Fruit fly (Drosophila melanogaster) whole organism, embryonic: ENCODE measurements around the gene Acn.

Experiments
- Atf6 ChIP-seq: fragments of 200-800 bp; sonication (Bioruptor generic); IDR thresholded peaks from 2 replicates; pipeline ENCODE4 v1.3.6; 2022; ENCODE audit warnings: missing biosample characterization, missing genetic modification characterization
- Bgb ChIP-seq: fragments of 200-800 bp; sonication (Bioruptor generic); IDR thresholded peaks from 2 replicates; pipeline ENCODE4 v1.3.6; 2022; ENCODE audit warnings: missing biosample characterization, missing genetic modification characterization; ENCODE audit not compliant: partially characterized antibody
- CG10147 ChIP-seq: fragments of 200-800 bp; sonication (Bioruptor generic); optimal IDR thresholded peaks from 2 replicates; lab custom pipeline; 2019; ENCODE audit warnings: missing biosample characterization, mild to moderate bottlenecking, missing genetic modification characterization, moderate library complexity
- CG10267 ChIP-seq: fragments of 200-800 bp; sonication (Bioruptor generic); optimal IDR thresholded peaks from 2 replicates; lab custom pipeline; 2018; ENCODE audit warnings: missing biosample characterization, mild to moderate bottlenecking, missing genetic modification characterization, moderate library complexity
- CG10979 ChIP-seq: fragments of 200-800 bp; sonication (Bioruptor generic); optimal IDR thresholded peaks from 2 replicates; lab custom pipeline; 2018; ENCODE audit warnings: missing biosample characterization, mild to moderate bottlenecking, missing genetic modification characterization, moderate library complexity
- CG11504 ChIP-seq: fragments of 200-800 bp; sonication (Bioruptor generic); optimal IDR thresholded peaks from 3 replicates; lab custom pipeline; 2019; ENCODE audit warnings: missing biosample characterization, mild to moderate bottlenecking, missing genetic modification characterization, moderate library complexity
- CG13424 ChIP-seq: fragments of 200-800 bp; sonication (Bioruptor generic); optimal IDR thresholded peaks from 2 replicates; lab custom pipeline; 2019; ENCODE audit warnings: missing biosample characterization, mild to moderate bottlenecking, missing genetic modification characterization, moderate library complexity
- CG14710 ChIP-seq: fragments of 200-800 bp; sonication (Bioruptor generic); optimal IDR thresholded peaks from 3 replicates; lab custom pipeline; 2019; ENCODE audit warnings: missing biosample characterization, mild to moderate bottlenecking, missing genetic modification characterization, moderate library complexity
- CG15073 ChIP-seq: fragments of 200-800 bp; sonication (Bioruptor generic); optimal IDR thresholded peaks from 2 replicates; lab custom pipeline; 2016; ENCODE audit warnings: missing biosample characterization, missing genetic modification characterization
- CG15601 ChIP-seq: fragments of 200-800 bp; sonication (Bioruptor generic); optimal IDR thresholded peaks from 3 replicates; lab custom pipeline; 2019; ENCODE audit warnings: missing biosample characterization, mild to moderate bottlenecking, missing genetic modification characterization, moderate library complexity
- CG17361 ChIP-seq: fragments of 200-800 bp; sonication (Bioruptor generic); IDR thresholded peaks from 3 replicates; pipeline ENCODE4 v1.3.6; 2022; ENCODE audit warnings: missing biosample characterization, missing genetic modification characterization
- CG17829 ChIP-seq: fragments of 200-800 bp; optimal IDR thresholded peaks from 2 replicates; lab custom pipeline; 2019; ENCODE audit warnings: missing biosample characterization, mild to moderate bottlenecking, missing genetic modification characterization, moderate library complexity
- CG2875 ChIP-seq: fragments of 200-800 bp; sonication (Bioruptor generic); optimal IDR thresholded peaks from 2 replicates; lab custom pipeline; 2017; ENCODE audit warnings: missing biosample characterization, mild to moderate bottlenecking, missing genetic modification characterization, missing genetic modification reagents
- CG30020 ChIP-seq: fragments of 200-800 bp; optimal IDR thresholded peaks from 2 replicates; lab custom pipeline; 2019; ENCODE audit warnings: missing biosample characterization, mild to moderate bottlenecking, missing genetic modification characterization, moderate library complexity
- CG30403 ChIP-seq: fragments of 200-800 bp; sonication (Bioruptor generic); optimal IDR thresholded peaks from 3 replicates; lab custom pipeline; 2016; ENCODE audit warnings: missing biosample characterization, missing genetic modification characterization
- CG32532 ChIP-seq: fragments of 200-800 bp; sonication (Bioruptor generic); IDR thresholded peaks from 2 replicates; pipeline ENCODE4 v1.3.6; 2022; ENCODE audit warnings: missing biosample characterization, missing genetic modification characterization
- CG3838 ChIP-seq: fragments of 200-800 bp; sonication (Bioruptor generic); optimal IDR thresholded peaks from 3 replicates; lab custom pipeline; 2016; ENCODE audit warnings: missing biosample characterization, missing genetic modification characterization
- CG6791 ChIP-seq: fragments of 200-800 bp; sonication (Bioruptor generic); IDR thresholded peaks from 3 replicates; pipeline ENCODE4 v1.3.6; 2022; ENCODE audit warnings: missing biosample characterization, missing genetic modification characterization; ENCODE audit not compliant: partially characterized antibody
- CG7839 ChIP-seq: fragments of 200-800 bp; sonication (Bioruptor generic); optimal IDR thresholded peaks from 3 replicates; lab custom pipeline; 2018; ENCODE audit warnings: missing biosample characterization, mild to moderate bottlenecking, missing genetic modification characterization, moderate library complexity
- CG7963 ChIP-seq: fragments of 200-800 bp; sonication (Bioruptor generic); IDR thresholded peaks from 3 replicates; pipeline ENCODE4 v1.3.6; 2022; ENCODE audit warnings: missing biosample characterization, missing genetic modification characterization; ENCODE audit not compliant: partially characterized antibody
- CG8388 ChIP-seq: fragments of 200-800 bp; sonication (Bioruptor generic); optimal IDR thresholded peaks from 2 replicates; lab custom pipeline; 2019; ENCODE audit warnings: missing biosample characterization, mild to moderate bottlenecking, missing genetic modification characterization, moderate library complexity
- CoRest ChIP-seq: fragments of 200-800 bp; sonication (Bioruptor generic); optimal IDR thresholded peaks from 3 replicates; lab custom pipeline; 2018; ENCODE audit warnings: missing biosample characterization, mild to moderate bottlenecking, missing genetic modification characterization, moderate library complexity
- Ets97D ChIP-seq: fragments of 200-800 bp; sonication (Bioruptor generic); optimal IDR thresholded peaks from 3 replicates; lab custom pipeline; 2016; ENCODE audit warnings: missing biosample characterization, missing genetic modification characterization
- Fer1 ChIP-seq: fragments of 200-800 bp; sonication (Bioruptor generic); optimal IDR thresholded peaks from 2 replicates; lab custom pipeline; 2017; ENCODE audit warnings: missing biosample characterization, mild to moderate bottlenecking, missing genetic modification characterization
- HLH4C ChIP-seq: fragments of 200-800 bp; sonication (Bioruptor generic); IDR thresholded peaks from 3 replicates; pipeline ENCODE4 v1.3.6; 2022; ENCODE audit warnings: missing biosample characterization, missing genetic modification characterization; ENCODE audit not compliant: partially characterized antibody
- Lpt ChIP-seq: fragments of >200 bp; optimal IDR thresholded peaks from 2 replicates; lab custom pipeline; 2018; ENCODE audit warnings: missing biosample characterization, missing genetic modification characterization
- MESR4 ChIP-seq: fragments of 200-800 bp; sonication (Bioruptor generic); optimal IDR thresholded peaks from 2 replicates; lab custom pipeline; 2018; ENCODE audit warnings: missing biosample characterization, mild to moderate bottlenecking, missing genetic modification characterization, moderate library complexity
- Med ChIP-seq: fragments of 200-800 bp; sonication (Bioruptor generic); peaks from one replicate; lab custom pipeline; 2016; ENCODE audit warnings: missing biosample characterization, missing genetic modification characterization, mild to moderate bottlenecking, inconsistent platforms, moderate library complexity
- Scr ChIP-seq: fragments of 200-800 bp; sonication (Bioruptor generic); IDR thresholded peaks from 2 replicates; pipeline ENCODE4 v1.3.6; 2022; ENCODE audit warnings: missing biosample characterization, missing genetic modification characterization; ENCODE audit not compliant: partially characterized antibody
- YL-1 ChIP-seq: fragments of 200-800 bp; sonication (Bioruptor generic); optimal IDR thresholded peaks from 3 replicates; lab custom pipeline; 2017; ENCODE audit warnings: missing biosample characterization, mild to moderate bottlenecking, missing genetic modification characterization
- gce ChIP-seq: fragments of 200-800 bp; sonication (Bioruptor generic); IDR thresholded peaks from 3 replicates; pipeline ENCODE4 v1.3.6; 2022; ENCODE audit warnings: missing biosample characterization, missing genetic modification characterization
- gcm ChIP-seq: fragments of 200-800 bp; sonication (Bioruptor generic); optimal IDR thresholded peaks from 2 replicates; lab custom pipeline; 2019; ENCODE audit warnings: missing biosample characterization, mild to moderate bottlenecking, missing genetic modification characterization, moderate library complexity
- gem ChIP-seq: fragments of 200-800 bp; sonication (Bioruptor generic); optimal IDR thresholded peaks from 2 replicates; lab custom pipeline; 2019; ENCODE audit warnings: missing biosample characterization, mild to moderate bottlenecking, missing genetic modification characterization, moderate library complexity
- hb ChIP-seq: fragments of 200-800 bp; sonication (Bioruptor generic); IDR thresholded peaks from 3 replicates; pipeline ENCODE4 v1.3.6; 2022; ENCODE audit warnings: missing biosample characterization, missing genetic modification characterization; ENCODE audit not compliant: partially characterized antibody
- hbn ChIP-seq: fragments of 200-800 bp; sonication (Bioruptor generic); IDR thresholded peaks from 2 replicates; pipeline ENCODE4 v1.3.6; 2022; ENCODE audit warnings: missing biosample characterization, missing genetic modification characterization; ENCODE audit not compliant: partially characterized antibody
- lilli ChIP-seq: fragments of 200-800 bp; sonication (Bioruptor generic); optimal IDR thresholded peaks from 3 replicates; lab custom pipeline; 2016; ENCODE audit warnings: missing biosample characterization, missing genetic modification characterization
- lola ChIP-seq, 3 experiments: fragments of >200 bp in 2 of 3; fragments of 200-800 bp in 1 of 3; sonication (Bioruptor generic) in 1 of 3; optimal IDR thresholded peaks; 2 replicates each; lab custom pipeline; 2017 to 2019; ENCODE audit warnings: missing biosample characterization in 3 of 3, missing genetic modification characterization in 3 of 3, mild to moderate bottlenecking in 1 of 3, moderate library complexity in 1 of 3
- luna ChIP-seq: fragments of 200-800 bp; sonication (Bioruptor generic); optimal IDR thresholded peaks from 2 replicates; lab custom pipeline; 2016; ENCODE audit warnings: missing biosample characterization, missing genetic modification characterization
- nerfin-2 ChIP-seq: fragments of 200-800 bp; sonication (Bioruptor generic); IDR thresholded peaks from 2 replicates; pipeline ENCODE4 v1.3.6; 2022; ENCODE audit warnings: missing biosample characterization, missing genetic modification characterization; ENCODE audit not compliant: partially characterized antibody
- odd ChIP-seq: fragments of 200-800 bp; sonication (Bioruptor generic); optimal IDR thresholded peaks from 2 replicates; lab custom pipeline; 2017; ENCODE audit warnings: missing biosample characterization, mild to moderate bottlenecking, missing genetic modification characterization
- p53 ChIP-seq: fragments of 200-800 bp; sonication (Bioruptor generic); optimal IDR thresholded peaks from 2 replicates; lab custom pipeline; 2016; ENCODE audit warnings: missing biosample characterization, missing genetic modification characterization
- pnt ChIP-seq: fragments of 200-800 bp; sonication (Bioruptor generic); optimal IDR thresholded peaks from 3 replicates; lab custom pipeline; 2016; ENCODE audit warnings: missing biosample characterization, missing genetic modification characterization
- pum ChIP-seq: fragments of 200-800 bp; sonication (Bioruptor generic); optimal IDR thresholded peaks from 2 replicates; lab custom pipeline; 2016; ENCODE audit warnings: missing biosample characterization, missing genetic modification characterization
- ro ChIP-seq: fragments of 200-800 bp; sonication (Bioruptor generic); IDR thresholded peaks from 2 replicates; pipeline ENCODE4 v1.3.6; 2022; ENCODE audit warnings: missing biosample characterization, missing genetic modification characterization
- sens ChIP-seq: fragments of 200-800 bp; sonication (Bioruptor generic); peaks from one replicate; lab custom pipeline; 2016; ENCODE audit warnings: missing biosample characterization, missing genetic modification characterization
- slbo ChIP-seq: fragments of 200-800 bp; sonication (Bioruptor generic); IDR thresholded peaks from 2 replicates; pipeline ENCODE4 v1.3.6; 2022; ENCODE audit warnings: missing biosample characterization, missing genetic modification characterization
- stwl ChIP-seq: fragments of 200-800 bp; sonication (Bioruptor generic); optimal IDR thresholded peaks from 3 replicates; lab custom pipeline; 2018; ENCODE audit warnings: missing biosample characterization, mild to moderate bottlenecking, missing genetic modification characterization, moderate library complexity
- unc-4 ChIP-seq: fragments of 200-800 bp; sonication (Bioruptor generic); IDR thresholded peaks from 2 replicates; pipeline ENCODE4 v1.3.6; 2022; ENCODE audit warnings: missing biosample characterization, missing genetic modification characterization; ENCODE audit not compliant: partially characterized antibody
- zf30C ChIP-seq: fragments of 200-800 bp; sonication (Bioruptor generic); optimal IDR thresholded peaks from 3 replicates; lab custom pipeline; 2018; ENCODE audit warnings: missing biosample characterization, mild to moderate bottlenecking, missing genetic modification characterization

The Acn gene

dm6 chr2L:19048912-19049311 is 3.8 kb downstream of the Acn start, which contains the start of gene CG10470 (continued):
- TF ChIP-seq CG17361 (GFP tag; lab: Robert Waterston, UW) (peak; percentile 41; the same call in 2 of the 3 replicates), sens (GFP tag; lab: Kevin White, UChicago) (peak; percentile 87), gcm (GFP tag; lab: Kevin White, UChicago) (peak; percentile 9), zf30C (GFP tag; lab: Kevin White, UChicago) (peak; percentile 20), CG6791 (GFP tag; lab: Robert Waterston, UW) (peak; percentile 89), CoRest (tag; lab: Kevin White, UChicago) (peak; percentile 34), luna (GFP tag; lab: Kevin White, UChicago) (no peak), hb (peak; percentile 75), gem (tag; lab: Kevin White, UChicago) (peak; percentile 65), CG7839 (tag; lab: Kevin White, UChicago) (peak; percentile 35), slbo (GFP tag; lab: Robert Waterston, UW) (no peak), CG30020 (peak; percentile 47), CG14710 (tag; lab: Kevin White, UChicago) (peak; percentile 46), CG15073 (GFP tag; lab: Kevin White, UChicago) (no peak), Fer1 (GFP tag; lab: Kevin White, UChicago) (peak; percentile 13), CG8388 (GFP tag; lab: Kevin White, UChicago) (peak; percentile 28), lilli (GFP tag; lab: Kevin White, UChicago) (peak; percentile 21), odd (GFP tag; lab: Kevin White, UChicago) (no peak), CG30403 (GFP tag; lab: Kevin White, UChicago) (peak; percentile 32), CG7963 (peak; percentile 75), MESR4 (GFP tag; lab: Kevin White, UChicago) (peak; percentile 70), HLH4C (GFP tag; lab: Robert Waterston, UW) (peak; percentile 81), CG3838 (GFP tag; lab: Kevin White, UChicago) (no peak), Lpt (GFP tag; lab: Kevin White, UChicago) (no peak), CG11504 (tag; lab: Kevin White, UChicago) (peak; percentile 55), pum (GFP tag; lab: Kevin White, UChicago) (no peak), Med (peak; percentile 60), nerfin-2 (GFP tag; lab: Robert Waterston, UW) (peak; percentile 80), stwl (tag; lab: Kevin White, UChicago) (peak; percentile 62), pnt (GFP tag; lab: Kevin White, UChicago) (no peak), Ets97D (no peak), Bgb (peak; percentile 79), CG32532 (peak; percentile 41; the same call in 1 of the 2 replicates), p53 (GFP tag; lab: Kevin White, UChicago) (no peak), CG2875 (GFP tag; lab: Kevin White, UChicago) (no peak), CG10267 (peak; percentile 69), CG10147 (GFP tag; lab: Kevin White, UChicago) (peak; percentile 13), Atf6 (GFP tag; lab: Robert Waterston, UW) (no peak), lola (GFP tag; optimal IDR thresholded peaks at IDR 0.05; lab: Kevin White, UChicago) (peak in 1 of 3 experiments; percentile 34), CG17829 (tag; lab: Kevin White, UChicago) (peak; percentile 54), CG13424 (tag; lab: Kevin White, UChicago) (peak; percentile 19), YL-1 (GFP tag; lab: Kevin White, UChicago) (peak; percentile 29), Scr (peak; percentile 83), CG15601 (tag; lab: Kevin White, UChicago) (peak; percentile 28), gce (GFP tag; lab: Robert Waterston, UW) (no peak), ro (GFP tag; lab: Robert Waterston, UW) (no peak), CG10979 (tag; lab: Kevin White, UChicago) (peak; percentile 22), hbn (GFP tag; lab: Robert Waterston, UW) (peak; percentile 84), unc-4 (peak; percentile 81)
